Worm (Caenorhabditis elegans): ENCODE measurements around the gene srw-63.

The srw-63 gene

ce11 chrIV:14019883-14020282, 4.1 kb upstream of the srw-63 start, which contains the start of the genes irld-56 and irld-55:
TSS of gene irld-56 (minus strand) at chrIV:14019983.
TSS of gene irld-55 (plus strand) at chrIV:14020198.
- TF ChIP-seq lsy-2 (tag; optimal IDR thresholded peaks at IDR 0.05) (no peak), ets-5 (GFP tag; IDR thresholded peaks at IDR 0.05) (no peak), unc-30 (tag; optimal IDR thresholded peaks at IDR 0.05) (no peak), lin-15B (tag; optimal IDR thresholded peaks at IDR 0.05) (no peak), ztf-11 (tag; optimal IDR thresholded peaks at IDR 0.05) (no peak)

- TF ChIP-seq mep-1 (tag; optimal IDR thresholded peaks at IDR 0.05) (no peak), fos-1 (tag; optimal IDR thresholded peaks at IDR 0.05) (no peak), dpl-1 (GFP tag; optimal IDR thresholded peaks at IDR 0.05) (peak in 2 of 3 experiments; percentile 10 to 12), hlh-4 (tag; optimal IDR thresholded peaks at IDR 0.05) (no peak), F16B12.6 (tag; optimal IDR thresholded peaks at IDR 0.05) (no peak), unc-86 (tag; optimal IDR thresholded peaks at IDR 0.05) (no peak), ama-1 (optimal IDR thresholded peaks at IDR 0.05) (no peak), egl-27 (tag; optimal IDR thresholded peaks at IDR 0.05) (no peak), nhr-19 (GFP tag; conservative IDR thresholded peaks at IDR 0.05) (peak; percentile 42), nhr-90 (tag; optimal IDR thresholded peaks at IDR 0.05; ENCODE audit: poor library complexity) (peak; percentile 36), grh-1 (GFP tag; IDR thresholded peaks at IDR 0.05) (no peak), sptf-1 (tag; optimal IDR thresholded peaks at IDR 0.05) (no peak), irx-1 (tag; optimal IDR thresholded peaks at IDR 0.05) (no peak), nhr-85 (tag) (no peak), efl-3 (GFP tag; optimal IDR thresholded peaks at IDR 0.05) (no peak), alr-1 (tag; optimal IDR thresholded peaks at IDR 0.05; ENCODE audit: borderline replicate concordance) (no peak), lin-39 (tag; optimal IDR thresholded peaks at IDR 0.05) (no peak), snpc-4 (tag; optimal IDR thresholded peaks at IDR 0.05) (peak; percentile 95), C16A3.4 (tag; optimal IDR thresholded peaks at IDR 0.05) (peak; percentile 15), rnt-1 (tag; optimal IDR thresholded peaks at IDR 0.05) (no peak), sup-37 (GFP tag; optimal IDR thresholded peaks at IDR 0.05) (no peak), ceh-63 (GFP tag; optimal IDR thresholded peaks at IDR 0.05) (no peak), aha-1 (tag; optimal IDR thresholded peaks at IDR 0.05) (no peak), lin-13 (GFP tag; optimal IDR thresholded peaks at IDR 0.05) (no peak), hpl-2 (GFP tag; optimal IDR thresholded peaks at IDR 0.05) (no peak), Y116A8C.19 (tag; optimal IDR thresholded peaks at IDR 0.05; ENCODE audit: borderline replicate concordance) (no peak), pax-3 (tag; optimal IDR thresholded peaks at IDR 0.05) (no peak), elt-3 (tag; optimal IDR thresholded peaks at IDR 0.05) (no peak), pqm-1 (tag; optimal IDR thresholded peaks at IDR 0.05) (no peak), xbp-1 (tag; optimal IDR thresholded peaks at IDR 0.05) (no peak), fkh-10 (GFP tag; optimal IDR thresholded peaks at IDR 0.05) (no peak), unc-98 (GFP tag; IDR thresholded peaks at IDR 0.05) (no peak), dsc-1 (tag; optimal IDR thresholded peaks at IDR 0.05) (peak; percentile 29), blmp-1 (tag; optimal IDR thresholded peaks at IDR 0.05) (no peak), nhr-11 (tag; optimal IDR thresholded peaks at IDR 0.05) (no peak), ceh-90 (tag; optimal IDR thresholded peaks at IDR 0.05) (no peak), unc-30 (tag; optimal IDR thresholded peaks at IDR 0.05) (no peak), nhr-237 (tag; optimal IDR thresholded peaks at IDR 0.05) (no peak), sox-4 (tag; optimal IDR thresholded peaks at IDR 0.05) (no peak), mab-9 (GFP tag; IDR thresholded peaks at IDR 0.05) (no peak), isw-1 (GFP tag; IDR thresholded peaks at IDR 0.05) (no peak), snu-23 (GFP tag; optimal IDR thresholded peaks at IDR 0.05) (no peak), fkh-8 (tag; optimal IDR thresholded peaks at IDR 0.05) (peak; percentile 1), hlh-17 (GFP tag; optimal IDR thresholded peaks at IDR 0.05; ENCODE audit: borderline replicate concordance) (no peak), nhr-47 (tag; optimal IDR thresholded peaks at IDR 0.05) (no peak), tbx-2 (tag; optimal IDR thresholded peaks at IDR 0.05) (peak; percentile 9), ceh-88 (GFP tag; IDR thresholded peaks at IDR 0.05) (no peak), nhr-12 (tag; optimal IDR thresholded peaks at IDR 0.05) (no peak), lin-15B (tag; optimal IDR thresholded peaks at IDR 0.05) (no peak)
These were observed 2.1 kb downstream of the srw-63 start for ce11 chrIV:14013692-14014091.

All from whole organism, L1 larva.